Worm (Caenorhabditis elegans): ENCODE data around the gene cit-1.1.

ce11 chrIII:7979659-7980058 is 30.0 kb downstream of the cit-1.1 start, which contains the start of gene clp-1:
- TF ChIP-seq snpc-4 (GFP tag; optimal IDR thresholded peaks at IDR 0.05), result no peak
- TF ChIP-seq snpc-4 (tag; optimal IDR thresholded peaks at IDR 0.05), result no peak
- no peak for TF ChIP-seq cebp-1 (GFP tag; IDR thresholded peaks at IDR 0.05)
- no peak for TF ChIP-seq cebp-1 (tag; optimal IDR thresholded peaks at IDR 0.05)
- no peak for TF ChIP-seq dpl-1 (GFP tag; optimal IDR thresholded peaks at IDR 0.05)
